Worm (Caenorhabditis elegans) whole organism, L4 larva: ENCODE results near the gene F35A5.2.

Source experiments
- D1046.2 ChIP-seq: fragments of 200-800 bp; sonication (Bioruptor generic); IDR thresholded peaks from 2 replicates; pipeline ENCODE4 v1.3.6; 2022; ENCODE audit warnings: missing genetic modification characterization, missing compliant biosample characterization
- F37D6.2 ChIP-seq: sonication (generic microtip); optimal IDR thresholded peaks from 2 replicates; lab custom pipeline; 2016; ENCODE audit warnings: mild to moderate bottlenecking, missing genetic modification characterization, missing compliant biosample characterization
- F49E8.2 ChIP-seq: sonication (generic microtip); optimal IDR thresholded peaks from 2 replicates; lab custom pipeline; 2016; ENCODE audit warnings: missing compliant biosample characterization, mild to moderate bottlenecking, missing genetic modification characterization, borderline replicate concordance
- T26A8.4 ChIP-seq: fragments of 200-800 bp; sonication (Bioruptor generic); IDR thresholded peaks from 2 replicates; pipeline ENCODE4 v1.3.6; 2022; ENCODE audit warnings: missing genetic modification characterization, missing compliant biosample characterization
- Y5F2A.4 ChIP-seq: fragments of 200-800 bp; sonication (Bioruptor generic); optimal IDR thresholded peaks from 2 replicates; lab custom pipeline; 2018; ENCODE audit warnings: mild to moderate bottlenecking, missing genetic modification characterization, missing compliant biosample characterization
- Y75B8A.6 ChIP-seq: fragments of 200-800 bp; sonication (Bioruptor generic); IDR thresholded peaks from 2 replicates; pipeline ENCODE4 v1.3.6; 2022; ENCODE audit warnings: missing genetic modification reagents, missing genetic modification characterization, missing compliant biosample characterization
- ZK337.2 ChIP-seq: fragments of 200-800 bp; sonication (Bioruptor generic); IDR thresholded peaks from 2 replicates; pipeline ENCODE4 v1.3.6; 2022; ENCODE audit warnings: missing genetic modification reagents, missing genetic modification characterization, missing compliant biosample characterization
- ZK546.5 ChIP-seq, 2 experiments: sonication (generic microtip); optimal IDR thresholded peaks; 2 replicates each; lab custom pipeline; 2017; ENCODE audit warnings: missing biosample characterization in 2 of 2, missing genetic modification characterization in 2 of 2
- aly-2 ChIP-seq: sonication (generic microtip); optimal IDR thresholded peaks from 2 replicates; lab custom pipeline; 2018; ENCODE audit warnings: missing biosample characterization, missing genetic modification characterization
- ama-1 ChIP-seq: fragments of 150-350 bp; optimal IDR thresholded peaks from 2 replicates; lab custom pipeline; 2014; ENCODE audit warnings: inconsistent platforms, mixed read lengths
- ceh-44 ChIP-seq: fragments of 200-800 bp; sonication (Bioruptor generic); IDR thresholded peaks from 2 replicates; pipeline ENCODE4 v1.3.6; 2022; ENCODE audit warnings: missing genetic modification reagents, missing genetic modification characterization, missing compliant biosample characterization
- ceh-62 ChIP-seq: sonication (generic microtip); optimal IDR thresholded peaks from 2 replicates; lab custom pipeline; 2017; ENCODE audit warnings: missing biosample characterization, missing genetic modification characterization
- ceh-82 ChIP-seq: sonication (generic microtip); optimal IDR thresholded peaks from 2 replicates; lab custom pipeline; 2017; ENCODE audit warnings: missing biosample characterization, missing genetic modification characterization
- daf-16 ChIP-seq, 3 experiments: sonication (generic microtip); optimal IDR thresholded peaks; 2 replicates each; lab custom pipeline; 2016 to 2017; ENCODE audit warnings: missing genetic modification characterization in 3 of 3, missing genetic modification reagents in 3 of 3, mild to moderate bottlenecking in 2 of 3, missing compliant biosample characterization in 2 of 3, missing biosample characterization in 1 of 3, moderate library complexity in 1 of 3
- daf-8 ChIP-seq: fragments of 200-800 bp; sonication (Bioruptor generic); IDR thresholded peaks from 2 replicates; pipeline ENCODE4 v1.3.6; 2022; ENCODE audit warnings: missing genetic modification characterization, missing compliant biosample characterization
- dve-1 ChIP-seq: sonication (generic microtip); optimal IDR thresholded peaks from 2 replicates; lab custom pipeline; 2017; ENCODE audit warnings: antibody characterized with exemption, mild to moderate bottlenecking, missing genetic modification characterization, missing compliant biosample characterization; ENCODE audit not compliant: insufficient read depth
- fos-1 ChIP-seq: fragments of 150-350 bp; optimal IDR thresholded peaks from 2 replicates; lab custom pipeline; 2014; ENCODE audit warnings: missing biosample characterization, missing genetic modification characterization
- gei-8 ChIP-seq: fragments of 200-800 bp; sonication (Bioruptor generic); optimal IDR thresholded peaks from 2 replicates; lab custom pipeline; 2018; ENCODE audit warnings: mild to moderate bottlenecking, missing genetic modification characterization, missing compliant biosample characterization
- lin-1 ChIP-seq: fragments of 200-800 bp; sonication (Bioruptor generic); IDR thresholded peaks from 2 replicates; pipeline ENCODE4 v1.3.6; 2022; ENCODE audit warnings: missing genetic modification reagents, missing genetic modification characterization, missing compliant biosample characterization
- lin-13 ChIP-seq: fragments of 150-350 bp; optimal IDR thresholded peaks from 2 replicates; lab custom pipeline; 2014; ENCODE audit warnings: missing biosample characterization, missing genetic modification reagents, missing genetic modification characterization
- lin-15B ChIP-seq: fragments of 150-350 bp; sonication (generic microtip); optimal IDR thresholded peaks from 3 replicates; lab custom pipeline; 2014; ENCODE audit warnings: missing biosample characterization, missing genetic modification characterization
- lin-29 ChIP-seq: fragments of 200-800 bp; sonication (Bioruptor generic); IDR thresholded peaks from 2 replicates; pipeline ENCODE4 v1.3.6; 2022; ENCODE audit warnings: missing genetic modification reagents, missing genetic modification characterization, missing compliant biosample characterization
- lin-38 ChIP-seq: fragments of 200-800 bp; sonication (Bioruptor generic); IDR thresholded peaks from 2 replicates; pipeline ENCODE4 v1.3.6; 2022; ENCODE audit warnings: missing genetic modification reagents, missing genetic modification characterization, missing compliant biosample characterization
- madf-5 ChIP-seq, 2 experiments: fragments of 200-800 bp; sonication (Bioruptor generic); IDR thresholded peaks; 2 replicates each; pipeline ENCODE4 v1.3.6; 2022; ENCODE audit warnings: missing compliant biosample characterization in 2 of 2, missing genetic modification characterization in 2 of 2
- madf-9 ChIP-seq: fragments of 200-800 bp; sonication (Bioruptor generic); conservative IDR thresholded peaks from 2 replicates; pipeline ENCODE4 v1.3.6; 2022; ENCODE audit warnings: missing genetic modification reagents, missing genetic modification characterization, missing compliant biosample characterization
- mes-2 ChIP-seq: sonication (generic microtip); optimal IDR thresholded peaks from 2 replicates; lab custom pipeline; 2016; ENCODE audit warnings: missing genotype, mild to moderate bottlenecking, missing genetic modification characterization, missing compliant biosample characterization; ENCODE audit not compliant: poor library complexity, severe bottlenecking
- mxl-2 ChIP-seq: fragments of 200-800 bp; sonication (Bioruptor generic); conservative IDR thresholded peaks from 2 replicates; pipeline ENCODE4 v1.3.6; 2022; ENCODE audit warnings: missing genetic modification reagents, missing genetic modification characterization, missing compliant biosample characterization
- nhr-10 ChIP-seq: fragments of 150-350 bp; optimal IDR thresholded peaks from 2 replicates; lab custom pipeline; 2014; ENCODE audit warnings: missing biosample characterization, missing genetic modification characterization
- nhr-111 ChIP-seq: fragments of 200-800 bp; sonication (Bioruptor generic); optimal IDR thresholded peaks from 2 replicates; lab custom pipeline; 2018; ENCODE audit warnings: mild to moderate bottlenecking, missing genetic modification characterization, missing compliant biosample characterization
- nhr-237 ChIP-seq: sonication (generic microtip); optimal IDR thresholded peaks from 2 replicates; lab custom pipeline; 2017; ENCODE audit warnings: missing biosample characterization, missing genetic modification characterization
- nhr-25 ChIP-seq: sonication (generic microtip); optimal IDR thresholded peaks from 2 replicates; lab custom pipeline; 2017; ENCODE audit warnings: missing genetic modification characterization, mild to moderate bottlenecking, missing compliant biosample characterization, antibody characterized with exemption, moderate library complexity, borderline replicate concordance; ENCODE audit not compliant: insufficient read depth
- nhr-28 ChIP-seq: fragments of 150-350 bp; optimal IDR thresholded peaks from 2 replicates; lab custom pipeline; 2014; ENCODE audit warnings: missing biosample characterization, missing genetic modification characterization
- nhr-41 ChIP-seq: fragments of 200-800 bp; sonication (Bioruptor generic); IDR thresholded peaks from 2 replicates; pipeline ENCODE4 v1.3.6; 2022; ENCODE audit warnings: missing genetic modification reagents, missing genetic modification characterization, missing compliant biosample characterization
- nhr-42 ChIP-seq: fragments of 200-800 bp; sonication (Bioruptor generic); IDR thresholded peaks from 2 replicates; pipeline ENCODE4 v1.3.6; 2022; ENCODE audit warnings: missing genetic modification characterization, missing compliant biosample characterization
- nhr-48 ChIP-seq: sonication (generic microtip); optimal IDR thresholded peaks from 2 replicates; lab custom pipeline; 2016; ENCODE audit warnings: mild to moderate bottlenecking, missing genetic modification characterization, missing compliant biosample characterization
- nhr-6 ChIP-seq: fragments of 150-350 bp; optimal IDR thresholded peaks from 2 replicates; lab custom pipeline; 2014; ENCODE audit warnings: missing biosample characterization, missing genetic modification characterization
- pha-4 ChIP-seq, 2 experiments: fragments of 150-350 bp in 1 of 2; fragments of 200-800 bp in 1 of 2; sonication (Bioruptor generic) in 1 of 2; IDR thresholded peaks in 1 of 2; optimal IDR thresholded peaks in 1 of 2; 2 replicates each; pipeline versions ENCODE4 v1.3.6 to Lab custom; 2014 to 2022; ENCODE audit warnings: missing genetic modification characterization in 2 of 2, missing genetic modification reagents in 2 of 2, missing biosample characterization in 1 of 2, missing compliant biosample characterization in 1 of 2
- php-3 ChIP-seq: fragments of 200-800 bp; sonication (Bioruptor generic); IDR thresholded peaks from 2 replicates; pipeline ENCODE4 v1.3.6; 2022; ENCODE audit warnings: missing genetic modification reagents, missing genetic modification characterization, missing compliant biosample characterization
- rbr-2 ChIP-seq: sonication (generic microtip); optimal IDR thresholded peaks from 2 replicates; lab custom pipeline; 2016; ENCODE audit warnings: missing genotype, missing genetic modification characterization, missing compliant biosample characterization
- sdz-12 ChIP-seq: fragments of 200-800 bp; sonication (Bioruptor generic); optimal IDR thresholded peaks from 2 replicates; lab custom pipeline; 2018; ENCODE audit warnings: mild to moderate bottlenecking, missing genetic modification characterization, missing compliant biosample characterization
- set-16 ChIP-seq: fragments of 200-800 bp; sonication (Bioruptor generic); IDR thresholded peaks from 2 replicates; pipeline ENCODE4 v1.3.6; 2022; ENCODE audit warnings: missing genetic modification reagents, missing genetic modification characterization, missing compliant biosample characterization
- snpc-1.2 ChIP-seq: fragments of 200-800 bp; sonication (Bioruptor generic); IDR thresholded peaks from 2 replicates; pipeline ENCODE4 v1.3.6; 2022; ENCODE audit warnings: missing genetic modification reagents, missing genetic modification characterization, missing compliant biosample characterization
- spr-1 ChIP-seq: sonication (generic microtip); optimal IDR thresholded peaks from 2 replicates; lab custom pipeline; 2016; ENCODE audit warnings: mild to moderate bottlenecking, missing genetic modification characterization, missing compliant biosample characterization
- unc-39 ChIP-seq: sonication (generic microtip); optimal IDR thresholded peaks from 2 replicates; lab custom pipeline; 2017; ENCODE audit warnings: missing biosample characterization, missing genetic modification characterization
- unc-62 ChIP-seq, 3 experiments: fragments of 150-350 bp in 1 of 3; sonication (generic microtip); optimal IDR thresholded peaks in 2 of 3; peaks in 1 of 3; 1 replicate in 1 of 3; 2 replicates in 2 of 3; lab custom pipeline; 2014 to 2017; ENCODE audit warnings: missing biosample characterization in 3 of 3, missing genetic modification characterization in 3 of 3, missing genetic modification reagents in 3 of 3, missing genotype in 1 of 3
- zfp-3 ChIP-seq: fragments of 200-800 bp; sonication (Bioruptor generic); conservative IDR thresholded peaks from 2 replicates; pipeline ENCODE4 v1.3.6; 2022; ENCODE audit warnings: missing genetic modification reagents, missing genetic modification characterization, missing compliant biosample characterization
- ztf-11 ChIP-seq: fragments of 150-350 bp; optimal IDR thresholded peaks from 2 replicates; lab custom pipeline; 2014; ENCODE audit warnings: missing biosample characterization, missing genetic modification characterization
- ztf-7 ChIP-seq: fragments of 150-350 bp; optimal IDR thresholded peaks from 2 replicates; lab custom pipeline; 2014; ENCODE audit warnings: missing biosample characterization, missing genetic modification characterization

The F35A5.2 gene

DNA sequence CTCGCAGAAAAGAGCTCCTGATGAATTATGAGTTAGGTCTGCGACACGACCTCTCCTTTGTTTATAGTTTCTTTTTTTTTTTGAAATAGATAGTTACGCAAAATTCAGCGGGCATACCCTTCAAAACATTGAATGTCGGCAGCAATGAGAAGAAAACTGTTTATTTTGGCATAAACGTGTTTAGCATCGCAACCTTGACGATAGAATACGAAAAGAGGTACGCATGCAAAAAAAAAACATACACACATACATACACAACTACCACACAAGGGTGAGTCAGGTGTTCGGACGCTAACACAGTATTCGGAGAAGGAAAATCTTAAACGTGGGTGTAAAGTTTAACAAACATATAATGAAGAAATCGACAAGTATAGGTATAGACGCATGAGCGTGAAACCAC is 30.7 kb downstream of the F35A5.2 start (continued):
- no peak for TF ChIP-seq ceh-82 (tag; lab: Kevin White, UChicago)
- no peak for TF ChIP-seq F37D6.2
- peak; percentile 45 for TF ChIP-seq nhr-48 (tag; lab: Kevin White, UChicago)
- no peak for TF ChIP-seq nhr-6 (tag; lab: Kevin White, UChicago)
- TF ChIP-seq ztf-11: no peak
- no peak for TF ChIP-seq nhr-237 (tag; lab: Kevin White, UChicago)
- no peak for TF ChIP-seq Y5F2A.4 (GFP tag; lab: Kevin White, UChicago)

DNA sequence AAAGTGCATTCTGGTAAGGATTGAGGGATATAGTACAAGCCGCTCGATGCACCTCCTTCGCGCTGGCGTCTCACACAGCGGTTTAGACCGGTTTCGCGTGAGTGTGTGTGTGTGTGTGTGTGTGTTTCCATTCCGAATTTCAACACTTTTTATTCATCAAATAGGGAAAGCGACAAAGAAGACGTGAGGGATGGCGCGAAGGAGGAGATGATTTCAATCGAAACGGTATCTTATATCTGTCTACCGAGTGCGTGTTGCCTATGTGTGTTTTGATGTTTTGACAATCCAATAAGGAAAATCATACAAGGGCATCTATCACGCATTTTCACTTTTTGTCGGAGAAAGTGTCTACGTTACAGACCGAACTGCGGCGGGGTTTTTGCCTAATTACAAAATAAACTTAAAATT is 32.8 kb downstream of the F35A5.2 start:
- TF ChIP-seq ZK546.5 (tag; optimal IDR thresholded peaks at IDR 0.05; lab: Kevin White, UChicago) (no peak), fos-1 (tag; lab: Kevin White, UChicago) (no peak), spr-1 (tag; lab: Kevin White, UChicago) (no peak), ceh-62 (tag; lab: Kevin White, UChicago) (no peak), sdz-12 (GFP tag; lab: Kevin White, UChicago) (no peak), dve-1 (no peak), Y5F2A.4 (GFP tag; lab: Kevin White, UChicago) (no peak), nhr-42 (GFP tag; lab: Robert Waterston, UW) (no peak), lin-13 (no peak), snpc-1.2 (GFP tag; lab: Robert Waterston, UW) (no peak), nhr-41 (GFP tag; lab: Robert Waterston, UW) (no peak), nhr-111 (no peak), nhr-10 (no peak), set-16 (no peak), unc-39 (tag; lab: Kevin White, UChicago) (no peak), nhr-6 (tag; lab: Kevin White, UChicago) (no peak), rbr-2 (tag; lab: Kevin White, UChicago) (no peak), T26A8.4 (GFP tag; lab: Robert Waterston, UW) (0 out of 2 replicates have a peak, but pooled peaks have one; percentile 33), madf-5 (GFP tag; IDR thresholded peaks at IDR 0.05; lab: Robert Waterston, UW) (no peak), madf-9 (no peak), pha-4 (GFP tag; IDR thresholded peaks at IDR 0.05; lab: Robert Waterston, UW) (no peak), pha-4 (tag; optimal IDR thresholded peaks at IDR 0.05; lab: Kevin White, UChicago) (no peak), lin-15B (no peak), mxl-2 (no peak), aly-2 (tag; lab: Kevin White, UChicago) (no peak), daf-16 (GFP tag; optimal IDR thresholded peaks at IDR 0.05; lab: Kevin White, UChicago) (no peak), daf-16 (tag; optimal IDR thresholded peaks at IDR 0.05; lab: Kevin White, UChicago) (no peak), nhr-25 (tag; lab: Kevin White, UChicago) (peak; percentile 16), nhr-28 (tag; lab: Kevin White, UChicago) (peak; percentile 56), nhr-48 (tag; lab: Kevin White, UChicago) (peak; percentile 84), ceh-44 (GFP tag; lab: Robert Waterston, UW) (no peak), ztf-7 (no peak), lin-29 (GFP tag; lab: Robert Waterston, UW) (no peak), daf-8 (GFP tag; lab: Robert Waterston, UW) (no peak), D1046.2 (GFP tag; lab: Robert Waterston, UW) (no peak), ama-1 (lab: Kevin White, UChicago) (no peak), lin-38 (GFP tag; lab: Robert Waterston, UW) (no peak), ZK337.2 (no peak), mes-2 (tag; lab: Kevin White, UChicago) (no peak), php-3 (GFP tag; lab: Robert Waterston, UW) (no peak), Y75B8A.6 (no peak), gei-8 (GFP tag; lab: Kevin White, UChicago) (no peak), unc-62 (GFP tag; optimal IDR thresholded peaks at IDR 0.05 in 1 of 2; lab: Kevin White, UChicago) (peak in 1 of 2 experiments; percentile 5), unc-62 (tag; optimal IDR thresholded peaks at IDR 0.05; lab: Kevin White, UChicago) (no peak), zfp-3 (GFP tag; lab: Robert Waterston, UW) (no peak), F49E8.2 (tag; lab: Kevin White, UChicago) (no peak), lin-1 (no peak), ceh-82 (tag; lab: Kevin White, UChicago) (no peak)
